Fruit fly (Drosophila melanogaster) whole organism, embryonic: ENCODE measurements around the gene JMJD5.
A peak's percentile ranks its signal among the peaks of the same experiment; 100 is the strongest.

Experiments
- Asciz ChIP-seq: fragments of 200-800 bp; sonication (Bioruptor generic); optimal IDR thresholded peaks from 2 replicates; lab custom pipeline; 2017; ENCODE audit warnings: missing biosample characterization, mild to moderate bottlenecking, missing genetic modification characterization, missing genetic modification reagents
- Blimp-1 ChIP-seq: fragments of 200-800 bp; sonication (Bioruptor generic); optimal IDR thresholded peaks from 3 replicates; lab custom pipeline; 2018; ENCODE audit warnings: missing biosample characterization, missing genetic modification characterization, mild to moderate bottlenecking, moderate library complexity, missing genetic modification reagents
- CG12071 ChIP-seq: fragments of 200-800 bp; sonication (Bioruptor generic); optimal IDR thresholded peaks from 3 replicates; lab custom pipeline; 2018; ENCODE audit warnings: missing biosample characterization, mild to moderate bottlenecking, missing genetic modification characterization
- CG12659 ChIP-seq: fragments of 200-800 bp; sonication (Bioruptor generic); optimal IDR thresholded peaks from 3 replicates; lab custom pipeline; 2017; ENCODE audit warnings: mild to moderate bottlenecking, missing biosample characterization, missing genetic modification reagents, missing genetic modification characterization
- CG12942 ChIP-seq: fragments of 200-800 bp; sonication (Bioruptor generic); optimal IDR thresholded peaks from 3 replicates; lab custom pipeline; 2016; ENCODE audit warnings: missing biosample characterization, missing genetic modification characterization
- CG13894 ChIP-seq: fragments of 200-800 bp; sonication (Bioruptor generic); optimal IDR thresholded peaks from 3 replicates; lab custom pipeline; 2018; ENCODE audit warnings: missing biosample characterization, mild to moderate bottlenecking, missing genetic modification characterization, moderate library complexity
- CG17802 ChIP-seq: fragments of 200-800 bp; sonication (Bioruptor generic); optimal IDR thresholded peaks from 2 replicates; lab custom pipeline; 2018; ENCODE audit warnings: missing biosample characterization, mild to moderate bottlenecking, missing genetic modification characterization, moderate library complexity
- CG17829 ChIP-seq: fragments of 200-800 bp; optimal IDR thresholded peaks from 2 replicates; lab custom pipeline; 2019; ENCODE audit warnings: missing biosample characterization, mild to moderate bottlenecking, missing genetic modification characterization, moderate library complexity
- CG18011 ChIP-seq: fragments of 200-800 bp; sonication (Bioruptor generic); optimal IDR thresholded peaks from 2 replicates; lab custom pipeline; 2017; ENCODE audit warnings: missing biosample characterization, missing genetic modification characterization, mild to moderate bottlenecking, moderate library complexity, missing genotype
- CG1832 ChIP-seq: fragments of 200-800 bp; sonication (Bioruptor generic); optimal IDR thresholded peaks from 2 replicates; lab custom pipeline; 2017; ENCODE audit warnings: missing biosample characterization, mild to moderate bottlenecking, missing genetic modification characterization, inconsistent platforms
- CG2120 ChIP-seq: fragments of 200-800 bp; sonication (Bioruptor generic); optimal IDR thresholded peaks from 3 replicates; lab custom pipeline; 2016; ENCODE audit warnings: missing biosample characterization, missing genetic modification characterization
- CG2889 ChIP-seq: fragments of 200-800 bp; sonication (Bioruptor generic); IDR thresholded peaks from 3 replicates; pipeline ENCODE4 v1.3.6; 2022; ENCODE audit warnings: missing biosample characterization, missing genetic modification characterization
- CG32532 ChIP-seq: fragments of 200-800 bp; sonication (Bioruptor generic); IDR thresholded peaks from 2 replicates; pipeline ENCODE4 v1.3.6; 2022; ENCODE audit warnings: missing biosample characterization, missing genetic modification characterization
- CG32767 ChIP-seq: fragments of 200-800 bp; sonication (Bioruptor generic); IDR thresholded peaks from 2 replicates; pipeline ENCODE4 v1.3.6; 2022; ENCODE audit warnings: missing biosample characterization, missing genetic modification characterization
- CG4282 ChIP-seq: fragments of 200-800 bp; sonication (Bioruptor generic); optimal IDR thresholded peaks from 2 replicates; lab custom pipeline; 2016; ENCODE audit warnings: missing biosample characterization, missing genetic modification characterization
- CG4404 ChIP-seq: fragments of 200-800 bp; sonication (Bioruptor generic); IDR thresholded peaks from 2 replicates; pipeline ENCODE4 v1.3.6; 2022; ENCODE audit warnings: missing biosample characterization, missing genetic modification characterization
- CG5953 ChIP-seq: fragments of 200-800 bp; sonication (Bioruptor generic); IDR thresholded peaks from 2 replicates; pipeline ENCODE4 v1.3.6; 2022; ENCODE audit warnings: missing biosample characterization, missing genetic modification characterization
- CG6272 ChIP-seq: fragments of 200-800 bp; sonication (Bioruptor generic); IDR thresholded peaks from 2 replicates; pipeline ENCODE4 v1.3.6; 2022; ENCODE audit warnings: missing biosample characterization, missing genetic modification characterization
- CG7839 ChIP-seq: fragments of 200-800 bp; sonication (Bioruptor generic); optimal IDR thresholded peaks from 3 replicates; lab custom pipeline; 2018; ENCODE audit warnings: missing biosample characterization, mild to moderate bottlenecking, missing genetic modification characterization, moderate library complexity
- CG8359 ChIP-seq: fragments of 200-800 bp; sonication (Bioruptor generic); optimal IDR thresholded peaks from 2 replicates; lab custom pipeline; 2017; ENCODE audit warnings: missing biosample characterization, mild to moderate bottlenecking, missing genetic modification characterization, borderline replicate concordance
- CG9215 ChIP-seq: fragments of 200-800 bp; sonication (Bioruptor generic); IDR thresholded peaks from 2 replicates; pipeline ENCODE4 v1.3.6; 2022; ENCODE audit warnings: missing biosample characterization, missing genetic modification characterization
- CG9609 ChIP-seq: fragments of 200-800 bp; sonication (Bioruptor generic); optimal IDR thresholded peaks from 3 replicates; lab custom pipeline; 2016; ENCODE audit warnings: missing biosample characterization, missing genetic modification characterization
- CG9727 ChIP-seq: fragments of 200-800 bp; sonication (Bioruptor generic); optimal IDR thresholded peaks from 3 replicates; lab custom pipeline; 2017; ENCODE audit warnings: missing biosample characterization, mild to moderate bottlenecking, missing genetic modification characterization
- CHES-1-like ChIP-seq: fragments of 200-800 bp; sonication (Bioruptor generic); optimal IDR thresholded peaks from 2 replicates; lab custom pipeline; 2016; ENCODE audit warnings: missing biosample characterization, missing genetic modification characterization
- Chrac-16 ChIP-seq: fragments of 200-800 bp; sonication (Bioruptor generic); optimal IDR thresholded peaks from 3 replicates; lab custom pipeline; 2016; ENCODE audit warnings: missing biosample characterization, missing genetic modification characterization
- Dek ChIP-seq: fragments of 200-800 bp; sonication (Bioruptor generic); optimal IDR thresholded peaks from 3 replicates; lab custom pipeline; 2019; ENCODE audit warnings: missing biosample characterization, mild to moderate bottlenecking, missing genetic modification characterization, moderate library complexity
- Drgx ChIP-seq: fragments of 200-800 bp; sonication (Bioruptor generic); IDR thresholded peaks from 2 replicates; pipeline ENCODE4 v1.3.6; 2022; ENCODE audit warnings: missing biosample characterization, missing genetic modification characterization
- Hr51 ChIP-seq, 2 experiments: fragments of 200-800 bp; sonication (Bioruptor generic); optimal IDR thresholded peaks; 2 replicates in 1 of 2; 3 replicates in 1 of 2; lab custom pipeline; 2016 to 2018; ENCODE audit warnings: missing biosample characterization in 2 of 2, missing genetic modification characterization in 2 of 2, mild to moderate bottlenecking in 1 of 2, moderate library complexity in 1 of 2
- Lpt ChIP-seq: fragments of >200 bp; optimal IDR thresholded peaks from 2 replicates; lab custom pipeline; 2018; ENCODE audit warnings: missing biosample characterization, missing genetic modification characterization
- Mrtf ChIP-seq: fragments of 200-800 bp; sonication (Bioruptor generic); IDR thresholded peaks from 3 replicates; pipeline ENCODE4 v1.3.6; 2022; ENCODE audit warnings: missing biosample characterization, missing genetic modification characterization
- Nf-YC ChIP-seq: fragments of 200-800 bp; optimal IDR thresholded peaks from 3 replicates; lab custom pipeline; 2019; ENCODE audit warnings: missing biosample characterization, mild to moderate bottlenecking, missing genetic modification characterization, moderate library complexity
- Opbp ChIP-seq: fragments of 200-800 bp; sonication (Bioruptor generic); IDR thresholded peaks from 3 replicates; pipeline ENCODE4 v1.3.6; 2022; ENCODE audit warnings: missing biosample characterization, missing genetic modification characterization; ENCODE audit not compliant: partially characterized antibody
- Six4 ChIP-seq: fragments of 200-800 bp; sonication (Bioruptor generic); optimal IDR thresholded peaks from 2 replicates; lab custom pipeline; 2016; ENCODE audit warnings: missing biosample characterization, missing genetic modification characterization
- Stat92E ChIP-seq, 3 experiments: fragments of >200 bp in 2 of 3; fragments of 200-800 bp in 1 of 3; sonication (Bioruptor generic) in 1 of 3; optimal IDR thresholded peaks; 2 replicates each; lab custom pipeline; 2017 to 2019; ENCODE audit warnings: missing biosample characterization in 3 of 3, missing genetic modification characterization in 3 of 3, mild to moderate bottlenecking in 1 of 3, moderate library complexity in 1 of 3
- TFAM ChIP-seq: fragments of 200-800 bp; sonication (Bioruptor generic); optimal IDR thresholded peaks from 2 replicates; lab custom pipeline; 2017; ENCODE audit warnings: missing biosample characterization, missing genetic modification characterization, inconsistent platforms
- ara ChIP-seq: fragments of 200-800 bp; sonication (Bioruptor generic); IDR thresholded peaks from 2 replicates; pipeline ENCODE4 v1.3.6; 2022; ENCODE audit warnings: missing biosample characterization, missing genetic modification characterization
- chif ChIP-seq, 2 experiments: fragments of 200-800 bp; sonication (Bioruptor generic); optimal IDR thresholded peaks; 3 replicates each; lab custom pipeline; 2016; ENCODE audit warnings: missing biosample characterization in 2 of 2, missing genetic modification characterization in 2 of 2
- danr ChIP-seq: fragments of 200-800 bp; sonication (Bioruptor generic); IDR thresholded peaks from 2 replicates; pipeline ENCODE4 v1.3.6; 2022; ENCODE audit warnings: missing biosample characterization, missing genetic modification characterization
- fru ChIP-seq: fragments of >200 bp; optimal IDR thresholded peaks from 2 replicates; lab custom pipeline; 2017
- gce ChIP-seq: fragments of 200-800 bp; sonication (Bioruptor generic); IDR thresholded peaks from 3 replicates; pipeline ENCODE4 v1.3.6; 2022; ENCODE audit warnings: missing biosample characterization, missing genetic modification characterization
- gt ChIP-seq: fragments of 200-800 bp; sonication (Bioruptor generic); IDR thresholded peaks from 2 replicates; pipeline ENCODE4 v1.3.6; 2022; ENCODE audit warnings: missing biosample characterization, missing genetic modification characterization
- h ChIP-seq: fragments of >200 bp; optimal IDR thresholded peaks from 2 replicates; lab custom pipeline; 2017
- jing ChIP-seq: fragments of 200-800 bp; sonication (Bioruptor generic); optimal IDR thresholded peaks from 2 replicates; lab custom pipeline; 2018; ENCODE audit warnings: missing biosample characterization, mild to moderate bottlenecking, missing genetic modification characterization
- maf-S ChIP-seq: fragments of 200-800 bp; sonication (Bioruptor generic); optimal IDR thresholded peaks from 2 replicates; lab custom pipeline; 2016; ENCODE audit warnings: missing biosample characterization, missing genetic modification characterization
- pan ChIP-seq, 4 experiments: fragments of >200 bp in 3 of 4; fragments of 200-800 bp in 1 of 4; sonication (Bioruptor generic) in 1 of 4; optimal IDR thresholded peaks in 3 of 4; IDR thresholded peaks in 1 of 4; 2 replicates each; pipeline versions ENCODE4 v1.3.6 to Lab custom; 2017 to 2022; ENCODE audit warnings: missing biosample characterization in 2 of 4, missing genetic modification characterization in 2 of 4, mixed read lengths in 1 of 4
- shn ChIP-seq: fragments of 200-800 bp; sonication (Bioruptor generic); optimal IDR thresholded peaks from 3 replicates; lab custom pipeline; 2016; ENCODE audit warnings: missing biosample characterization, missing genetic modification characterization
- ssp ChIP-seq: fragments of 200-800 bp; sonication (Bioruptor generic); IDR thresholded peaks from 2 replicates; pipeline ENCODE4 v1.3.6; 2022; ENCODE audit warnings: missing biosample characterization, missing genetic modification characterization
- stwl ChIP-seq: fragments of 200-800 bp; sonication (Bioruptor generic); optimal IDR thresholded peaks from 3 replicates; lab custom pipeline; 2018; ENCODE audit warnings: missing biosample characterization, mild to moderate bottlenecking, missing genetic modification characterization, moderate library complexity
- trh ChIP-seq: fragments of 200-800 bp; sonication (Bioruptor generic); optimal IDR thresholded peaks from 2 replicates; lab custom pipeline; 2016; ENCODE audit warnings: missing biosample characterization, missing genetic modification characterization
- vvl ChIP-seq: fragments of 200-800 bp; sonication (Bioruptor generic); IDR thresholded peaks from 2 replicates; pipeline ENCODE4 v1.3.6; 2022; ENCODE audit warnings: missing biosample characterization, missing genetic modification characterization

The JMJD5 gene

DNA sequence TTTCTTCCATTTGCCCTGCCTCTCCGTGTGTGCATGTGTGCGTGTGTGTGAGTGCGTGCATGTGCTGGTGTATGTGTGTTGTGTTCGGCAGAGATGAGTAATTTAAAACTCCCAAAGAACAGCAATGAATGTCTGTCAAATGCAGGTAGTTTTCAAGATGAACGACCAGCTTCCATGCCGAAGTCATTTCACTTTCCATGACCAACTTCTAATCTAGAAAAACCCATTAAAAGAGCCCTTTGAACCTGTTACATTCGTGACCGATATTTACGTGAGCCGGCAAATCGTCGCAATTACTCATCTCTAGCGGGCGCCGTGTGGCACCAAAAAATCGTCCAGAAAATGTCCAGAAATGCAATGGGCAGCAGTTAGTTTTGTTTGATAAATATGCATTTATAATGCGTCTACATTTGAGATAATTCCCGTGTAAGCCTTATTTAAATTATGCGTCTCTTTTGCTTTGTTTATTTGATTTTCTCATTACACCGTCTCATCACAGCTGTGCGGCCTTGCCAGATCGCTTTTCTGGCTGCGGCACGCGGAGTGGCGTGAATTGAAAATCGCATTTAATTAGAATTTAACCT is 31.3 kb upstream of the JMJD5 start (continued):
- TF ChIP-seq CG13894 (no peak), CG12659 (GFP tag; lab: Kevin White, UChicago) (peak; percentile 19), Chrac-16 (GFP tag; lab: Kevin White, UChicago) (peak; percentile 42), CG12071 (GFP tag; lab: Kevin White, UChicago) (no peak), CHES-1-like (GFP tag; lab: Kevin White, UChicago) (peak; percentile 80), Nf-YC (tag; lab: Kevin White, UChicago) (peak; percentile 44), CG4404 (peak; percentile 62), Hr51 (GFP tag; optimal IDR thresholded peaks at IDR 0.05; lab: Kevin White, UChicago) (peak in 1 of 2 experiments; percentile 37), TFAM (GFP tag; lab: Kevin White, UChicago) (no peak), Lpt (GFP tag; lab: Kevin White, UChicago) (no peak), CG2889 (GFP tag; lab: Robert Waterston, UW) (no peak), CG9727 (peak; percentile 37), CG18011 (no peak), CG8359 (GFP tag; lab: Kevin White, UChicago) (no peak), shn (GFP tag; lab: Kevin White, UChicago) (peak; percentile 63), danr (GFP tag; lab: Robert Waterston, UW) (no peak), gt (GFP tag; lab: Robert Waterston, UW) (no peak), Blimp-1 (peak; percentile 45), CG32532 (GFP tag; lab: Robert Waterston, UW) (peak; percentile 61), h (lab: Kevin White, UChicago) (no peak), pan (optimal IDR thresholded peaks at IDR 0.05; lab: Kevin White, UChicago) (no peak), pan (GFP tag; optimal IDR thresholded peaks at IDR 0.05 in 1 of 2, IDR thresholded peaks at IDR 0.05 in 1 of 2) (peak in 1 of 2 experiments; percentile 46), CG1832 (GFP tag; lab: Kevin White, UChicago) (no peak), CG4282 (GFP tag; lab: Kevin White, UChicago) (no peak), CG32767 (GFP tag; lab: Robert Waterston, UW) (0 out of 2 replicates have a peak, but pooled peaks have one; percentile 34), CG17829 (tag; lab: Kevin White, UChicago) (peak; percentile 45), maf-S (GFP tag; lab: Kevin White, UChicago) (peak; percentile 51), jing (GFP tag; lab: Kevin White, UChicago) (no peak), Six4 (GFP tag; lab: Kevin White, UChicago) (peak; percentile 40), ara (GFP tag; lab: Robert Waterston, UW) (peak; percentile 50; the same call in 1 of the 2 replicates), ssp (no peak), CG17802 (tag; lab: Kevin White, UChicago) (no peak), CG9609 (peak; percentile 50), Asciz (GFP tag; lab: Kevin White, UChicago) (no peak), Stat92E (GFP tag; optimal IDR thresholded peaks at IDR 0.05; lab: Kevin White, UChicago) (no peak), CG12942 (GFP tag; lab: Kevin White, UChicago) (peak; percentile 11), chif (GFP tag; optimal IDR thresholded peaks at IDR 0.05; lab: Kevin White, UChicago) (peak in 1 of 2 experiments; percentile 25), Opbp (GFP tag; lab: Robert Waterston, UW) (no peak; the same call in 2 of the 3 replicates), Dek (no peak), CG9215 (GFP tag; lab: Robert Waterston, UW) (peak; percentile 56), Mrtf (GFP tag; lab: Robert Waterston, UW) (no peak), trh (GFP tag; lab: Kevin White, UChicago) (no peak), CG7839 (tag; lab: Kevin White, UChicago) (peak; percentile 9), Drgx (GFP tag; lab: Robert Waterston, UW) (no peak), CG2120 (GFP tag; lab: Kevin White, UChicago) (peak; percentile 67), CG5953 (GFP tag; lab: Robert Waterston, UW) (no peak), CG6272 (GFP tag; lab: Robert Waterston, UW) (peak; percentile 57), stwl (tag; lab: Kevin White, UChicago) (peak; percentile 30), vvl (GFP tag; lab: Robert Waterston, UW) (peak; percentile 8; the same call in 1 of the 2 replicates), gce (GFP tag; lab: Robert Waterston, UW) (no peak), fru (no peak)
